Fruit fly (Drosophila melanogaster) whole organism, embryonic: ENCODE data around the gene CG14079.

ENCODE experiments used
- Atf3 ChIP-seq: fragments of 200-800 bp; sonication (Bioruptor generic); optimal IDR thresholded peaks from 3 replicates; lab custom pipeline; 2016; ENCODE audit warnings: missing biosample characterization, missing genetic modification characterization
- CG10267 ChIP-seq: fragments of 200-800 bp; sonication (Bioruptor generic); optimal IDR thresholded peaks from 2 replicates; lab custom pipeline; 2018; ENCODE audit warnings: missing biosample characterization, mild to moderate bottlenecking, missing genetic modification characterization, moderate library complexity
- CG12104 ChIP-seq: fragments of 200-800 bp; sonication (Bioruptor generic); optimal IDR thresholded peaks from 3 replicates; lab custom pipeline; 2016; ENCODE audit warnings: missing biosample characterization, missing genetic modification characterization
- CG12942 ChIP-seq: fragments of 200-800 bp; sonication (Bioruptor generic); optimal IDR thresholded peaks from 3 replicates; lab custom pipeline; 2016; ENCODE audit warnings: missing biosample characterization, missing genetic modification characterization
- CG14441 ChIP-seq: fragments of 200-800 bp; sonication (Bioruptor generic); IDR thresholded peaks from 2 replicates; pipeline ENCODE4 v1.3.6; 2022; ENCODE audit warnings: missing biosample characterization, missing genetic modification characterization
- CG1647 ChIP-seq: fragments of 200-800 bp; sonication (Bioruptor generic); optimal IDR thresholded peaks from 3 replicates; lab custom pipeline; 2016; ENCODE audit warnings: missing biosample characterization, missing genetic modification characterization
- CG17802 ChIP-seq: fragments of 200-800 bp; sonication (Bioruptor generic); optimal IDR thresholded peaks from 2 replicates; lab custom pipeline; 2018; ENCODE audit warnings: missing biosample characterization, mild to moderate bottlenecking, missing genetic modification characterization, moderate library complexity
- CG17829 ChIP-seq: fragments of 200-800 bp; optimal IDR thresholded peaks from 2 replicates; lab custom pipeline; 2019; ENCODE audit warnings: missing biosample characterization, mild to moderate bottlenecking, missing genetic modification characterization, moderate library complexity
- CG18764 ChIP-seq: fragments of 200-800 bp; sonication (Bioruptor generic); optimal IDR thresholded peaks from 3 replicates; lab custom pipeline; 2016; ENCODE audit warnings: missing biosample characterization, missing genetic modification characterization
- CG3407 ChIP-seq: fragments of 200-800 bp; sonication (Bioruptor generic); optimal IDR thresholded peaks from 2 replicates; lab custom pipeline; 2018; ENCODE audit warnings: missing biosample characterization, mild to moderate bottlenecking, missing genetic modification characterization
- CG34422 ChIP-seq: fragments of 200-800 bp; sonication (Bioruptor generic); IDR thresholded peaks from 3 replicates; pipeline ENCODE4 v1.3.6; 2022; ENCODE audit warnings: missing biosample characterization, missing genetic modification characterization
- CG42726 ChIP-seq: fragments of 200-800 bp; sonication (Bioruptor generic); IDR thresholded peaks from 2 replicates; pipeline ENCODE4 v1.3.6; 2022; ENCODE audit warnings: missing biosample characterization, missing genetic modification characterization; ENCODE audit not compliant: partially characterized antibody
- CG4424 ChIP-seq: fragments of 200-800 bp; sonication (Bioruptor generic); optimal IDR thresholded peaks from 3 replicates; lab custom pipeline; 2016; ENCODE audit warnings: missing biosample characterization, missing genetic modification characterization
- CG5245 ChIP-seq: fragments of 200-800 bp; sonication (Bioruptor generic); optimal IDR thresholded peaks from 3 replicates; lab custom pipeline; 2016; ENCODE audit warnings: missing biosample characterization, missing genetic modification characterization
- CG9727 ChIP-seq: fragments of 200-800 bp; sonication (Bioruptor generic); optimal IDR thresholded peaks from 3 replicates; lab custom pipeline; 2017; ENCODE audit warnings: missing biosample characterization, mild to moderate bottlenecking, missing genetic modification characterization
- CTCF ChIP-seq: fragments of 200-800 bp; sonication (Bioruptor generic); optimal IDR thresholded peaks from 2 replicates; lab custom pipeline; 2017; ENCODE audit warnings: missing biosample characterization, mild to moderate bottlenecking, missing genetic modification characterization, moderate library complexity
- CoRest ChIP-seq: fragments of 200-800 bp; sonication (Bioruptor generic); optimal IDR thresholded peaks from 3 replicates; lab custom pipeline; 2018; ENCODE audit warnings: missing biosample characterization, mild to moderate bottlenecking, missing genetic modification characterization, moderate library complexity
- Dfd ChIP-seq, 2 experiments: fragments of >200 bp; optimal IDR thresholded peaks; 2 replicates each; lab custom pipeline; 2017; ENCODE audit warnings: missing biosample characterization in 2 of 2, missing genetic modification characterization in 2 of 2
- Drgx ChIP-seq: fragments of 200-800 bp; sonication (Bioruptor generic); IDR thresholded peaks from 2 replicates; pipeline ENCODE4 v1.3.6; 2022; ENCODE audit warnings: missing biosample characterization, missing genetic modification characterization
- Fer2 ChIP-seq: fragments of 200-800 bp; sonication (Bioruptor generic); optimal IDR thresholded peaks from 2 replicates; lab custom pipeline; 2018; ENCODE audit warnings: missing biosample characterization, mild to moderate bottlenecking, missing genetic modification characterization, moderate library complexity
- H2.0 ChIP-seq: fragments of 200-800 bp; sonication (Bioruptor generic); IDR thresholded peaks from 2 replicates; pipeline ENCODE4 v1.3.6; 2022; ENCODE audit warnings: missing biosample characterization, missing genetic modification characterization
- Hand ChIP-seq: fragments of 200-800 bp; sonication (Bioruptor generic); optimal IDR thresholded peaks from 2 replicates; lab custom pipeline; 2017; ENCODE audit warnings: mild to moderate bottlenecking, missing biosample characterization, missing genetic modification reagents, missing genetic modification characterization
- Hr39 ChIP-seq: fragments of >200 bp; optimal IDR thresholded peaks from 2 replicates; lab custom pipeline; 2017
- Side ChIP-seq: fragments of 200-800 bp; sonication (Bioruptor generic); optimal IDR thresholded peaks from 2 replicates; lab custom pipeline; 2016; ENCODE audit warnings: missing biosample characterization, missing genetic modification characterization
- Six4 ChIP-seq: fragments of 200-800 bp; sonication (Bioruptor generic); optimal IDR thresholded peaks from 2 replicates; lab custom pipeline; 2016; ENCODE audit warnings: missing biosample characterization, missing genetic modification characterization
- Vsx1 ChIP-seq: fragments of 200-800 bp; sonication (Bioruptor generic); optimal IDR thresholded peaks from 2 replicates; lab custom pipeline; 2017; ENCODE audit warnings: missing biosample characterization, mild to moderate bottlenecking, missing genetic modification characterization, missing genetic modification reagents
- chm ChIP-seq: fragments of 200-800 bp; sonication (Bioruptor generic); IDR thresholded peaks from 2 replicates; pipeline ENCODE4 v1.3.6; 2022; ENCODE audit warnings: missing biosample characterization, missing genetic modification characterization
- dan ChIP-seq: fragments of 200-800 bp; sonication (Bioruptor generic); IDR thresholded peaks from 2 replicates; pipeline ENCODE4 v1.3.6; 2022; ENCODE audit warnings: missing biosample characterization, missing genetic modification characterization
- dimm ChIP-seq: fragments of 200-800 bp; sonication (Bioruptor generic); IDR thresholded peaks from 2 replicates; pipeline ENCODE4 v1.3.6; 2022; ENCODE audit warnings: missing biosample characterization, missing genetic modification characterization
- dmrt11E ChIP-seq: fragments of 200-800 bp; sonication (Bioruptor generic); optimal IDR thresholded peaks from 3 replicates; lab custom pipeline; 2018; ENCODE audit warnings: missing biosample characterization, mild to moderate bottlenecking, missing genetic modification characterization, moderate library complexity
- esg ChIP-seq: fragments of 200-800 bp; sonication (Bioruptor generic); conservative IDR thresholded peaks from 2 replicates; pipeline ENCODE4 v1.3.6; 2022; ENCODE audit warnings: missing biosample characterization, missing genetic modification characterization
- grau ChIP-seq: fragments of 200-800 bp; optimal IDR thresholded peaks from 3 replicates; lab custom pipeline; 2019; ENCODE audit warnings: missing biosample characterization, mild to moderate bottlenecking, missing genetic modification characterization, moderate library complexity
- hb ChIP-seq: fragments of 200-800 bp; sonication (Bioruptor generic); IDR thresholded peaks from 3 replicates; pipeline ENCODE4 v1.3.6; 2022; ENCODE audit warnings: missing biosample characterization, missing genetic modification characterization; ENCODE audit not compliant: partially characterized antibody
- jing ChIP-seq: fragments of 200-800 bp; sonication (Bioruptor generic); optimal IDR thresholded peaks from 2 replicates; lab custom pipeline; 2018; ENCODE audit warnings: missing biosample characterization, mild to moderate bottlenecking, missing genetic modification characterization
- knrl ChIP-seq: fragments of 200-800 bp; sonication (Bioruptor generic); IDR thresholded peaks from 3 replicates; pipeline ENCODE4 v1.3.6; 2022; ENCODE audit warnings: missing biosample characterization, missing genetic modification characterization; ENCODE audit not compliant: partially characterized antibody
- mam ChIP-seq: fragments of 200-800 bp; sonication (Bioruptor generic); optimal IDR thresholded peaks from 3 replicates; lab custom pipeline; 2016; ENCODE audit warnings: missing biosample characterization, missing genetic modification characterization
- mirr ChIP-seq: fragments of 200-800 bp; sonication (Bioruptor generic); optimal IDR thresholded peaks from 3 replicates; lab custom pipeline; 2018; ENCODE audit warnings: missing biosample characterization, mild to moderate bottlenecking, missing genetic modification characterization
- phol ChIP-seq: fragments of 200-800 bp; sonication (Bioruptor generic); optimal IDR thresholded peaks from 3 replicates; lab custom pipeline; 2018; ENCODE audit warnings: missing biosample characterization, mild to moderate bottlenecking, missing genetic modification characterization, moderate library complexity
- pita ChIP-seq: fragments of 200-800 bp; sonication (Bioruptor generic); optimal IDR thresholded peaks from 2 replicates; lab custom pipeline; 2017; ENCODE audit warnings: missing biosample characterization, mild to moderate bottlenecking, missing genetic modification characterization
- pnt ChIP-seq: fragments of 200-800 bp; sonication (Bioruptor generic); optimal IDR thresholded peaks from 3 replicates; lab custom pipeline; 2016; ENCODE audit warnings: missing biosample characterization, missing genetic modification characterization
- prd ChIP-seq, 3 experiments: fragments of >200 bp in 2 of 3; fragments of 200-800 bp in 1 of 3; sonication (Bioruptor generic) in 1 of 3; optimal IDR thresholded peaks in 2 of 3; IDR thresholded peaks in 1 of 3; 2 replicates in 2 of 3; 3 replicates in 1 of 3; pipeline versions ENCODE4 v1.3.6 to Lab custom; 2017 to 2022; ENCODE audit warnings: missing biosample characterization in 1 of 3, missing genetic modification characterization in 1 of 3
- row ChIP-seq: fragments of 200-800 bp; sonication (Bioruptor generic); IDR thresholded peaks from 3 replicates; pipeline ENCODE4 v1.3.6; 2022; ENCODE audit warnings: missing biosample characterization, missing genetic modification characterization
- sens ChIP-seq: fragments of 200-800 bp; sonication (Bioruptor generic); peaks from one replicate; lab custom pipeline; 2016; ENCODE audit warnings: missing biosample characterization, missing genetic modification characterization
- seq ChIP-seq: fragments of 200-800 bp; sonication (Bioruptor generic); IDR thresholded peaks from 2 replicates; pipeline ENCODE4 v1.3.6; 2022; ENCODE audit warnings: missing biosample characterization, missing genetic modification characterization
- shn ChIP-seq: fragments of 200-800 bp; sonication (Bioruptor generic); optimal IDR thresholded peaks from 3 replicates; lab custom pipeline; 2016; ENCODE audit warnings: missing biosample characterization, missing genetic modification characterization
- slp2 ChIP-seq: fragments of 200-800 bp; sonication (Bioruptor generic); optimal IDR thresholded peaks from 2 replicates; lab custom pipeline; 2016; ENCODE audit warnings: missing biosample characterization, missing genetic modification characterization
- sob ChIP-seq: fragments of 200-800 bp; sonication (Bioruptor generic); IDR thresholded peaks from 2 replicates; pipeline ENCODE4 v1.3.6; 2022; ENCODE audit warnings: missing biosample characterization, missing genetic modification characterization
- tna ChIP-seq: fragments of 200-800 bp; sonication (Bioruptor generic); IDR thresholded peaks from 2 replicates; pipeline ENCODE4 v1.3.6; 2022; ENCODE audit warnings: missing biosample characterization, missing genetic modification characterization; ENCODE audit not compliant: partially characterized antibody
- trem ChIP-seq: fragments of 200-800 bp; optimal IDR thresholded peaks from 3 replicates; lab custom pipeline; 2019; ENCODE audit warnings: missing biosample characterization, mild to moderate bottlenecking, missing genetic modification characterization, moderate library complexity
- vnd ChIP-seq: fragments of 200-800 bp; sonication (Bioruptor generic); IDR thresholded peaks from 3 replicates; pipeline ENCODE4 v1.3.6; 2022; ENCODE audit warnings: missing biosample characterization, missing genetic modification characterization; ENCODE audit not compliant: partially characterized antibody
- zfh2 ChIP-seq: fragments of 200-800 bp; sonication (Bioruptor generic); optimal IDR thresholded peaks from 2 replicates; lab custom pipeline; 2016; ENCODE audit warnings: missing biosample characterization, missing genetic modification characterization

Gene CG14079

DNA sequence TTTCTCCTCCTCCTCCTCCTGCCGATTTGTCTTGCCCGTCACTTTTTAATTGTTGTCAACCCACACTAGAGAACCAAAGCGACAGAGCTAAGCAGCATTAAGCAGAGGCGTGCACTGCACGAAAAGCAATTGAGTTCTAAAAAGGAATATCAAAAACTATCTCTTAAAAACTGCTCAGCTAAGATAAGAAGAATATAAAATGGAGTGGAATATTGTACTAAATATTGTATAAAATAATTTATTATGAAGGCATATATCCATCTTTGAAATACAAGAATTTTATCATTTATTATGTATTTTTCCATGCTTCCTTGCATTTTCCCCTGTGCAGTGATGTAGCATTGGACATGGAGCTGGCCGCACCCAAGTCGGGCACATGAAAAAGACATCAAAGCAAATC, 42.7 kb upstream of the CG14079 start (continued):
- no peak for TF ChIP-seq dimm
- TF ChIP-seq CG3407 (GFP tag; lab: Kevin White, UChicago), result no peak
- TF ChIP-seq CG5245 (GFP tag; lab: Kevin White, UChicago), result no peak
- peak; percentile 7 for TF ChIP-seq grau (tag; lab: Kevin White, UChicago)
- TF ChIP-seq phol (tag; lab: Kevin White, UChicago), result peak; percentile 3
- TF ChIP-seq CG10267 (tag; lab: Kevin White, UChicago), result peak; percentile 17
- TF ChIP-seq dmrt11E (tag; lab: Kevin White, UChicago), result no peak
- no peak for TF ChIP-seq Hr39 (lab: Kevin White, UChicago)
- TF ChIP-seq Fer2 (tag; lab: Kevin White, UChicago), result no peak
- TF ChIP-seq vnd, result no peak
- TF ChIP-seq mam (GFP tag; lab: Kevin White, UChicago), result no peak
- no peak for TF ChIP-seq CG42726 (GFP tag; lab: Robert Waterston, UW)
- TF ChIP-seq CG17829 (tag; lab: Kevin White, UChicago), result no peak
- TF ChIP-seq slp2 (GFP tag; lab: Kevin White, UChicago), result no peak
- no peak for TF ChIP-seq chm (GFP tag; lab: Robert Waterston, UW)
- peak; percentile 31; the same call in 1 of the 3 replicates for TF ChIP-seq row (GFP tag; lab: Robert Waterston, UW)
- TF ChIP-seq knrl (GFP tag; lab: Robert Waterston, UW), result no peak
- no peak for TF ChIP-seq jing (GFP tag; lab: Kevin White, UChicago)
- TF ChIP-seq Atf3 (GFP tag; lab: Kevin White, UChicago), result no peak
- TF ChIP-seq sens (GFP tag; lab: Kevin White, UChicago), result peak; percentile 45
- peak; percentile 27 for TF ChIP-seq CG4424
- no peak for TF ChIP-seq hb (GFP tag; lab: Robert Waterston, UW)
- TF ChIP-seq H2.0 (GFP tag; lab: Robert Waterston, UW), result no peak
- TF ChIP-seq, all 482 proteins: peak for 17

DNA sequence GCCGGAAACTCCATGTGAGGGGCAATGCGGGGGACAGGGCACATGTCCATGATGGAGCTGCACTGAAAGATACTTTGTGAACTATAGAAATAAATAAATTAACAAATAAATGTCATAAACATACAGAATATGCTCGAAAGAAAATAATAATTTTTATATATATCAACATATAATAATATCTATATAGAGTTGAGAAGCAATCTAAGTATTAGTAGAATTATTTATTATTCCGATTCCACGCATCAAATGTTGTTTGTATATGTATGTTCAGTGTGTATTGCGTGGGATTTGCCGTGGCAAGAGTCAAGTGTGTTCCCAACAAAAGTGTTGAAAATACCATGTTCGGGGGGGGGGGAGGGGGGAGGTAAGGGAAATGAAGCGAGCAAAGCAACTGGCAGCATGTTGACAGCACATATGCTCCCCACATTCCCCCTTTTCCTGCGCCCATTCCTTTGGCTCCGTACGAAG, 40.9 kb upstream of the CG14079 start:
- peak; percentile 24 for TF ChIP-seq CoRest (tag; lab: Kevin White, UChicago)
- TF ChIP-seq Six4 (GFP tag; lab: Kevin White, UChicago), result no peak
- no peak for TF ChIP-seq Hand (GFP tag; lab: Kevin White, UChicago)
- no peak for TF ChIP-seq Side
- no peak for TF ChIP-seq tna (GFP tag; lab: Robert Waterston, UW)
- TF ChIP-seq CG14441 (GFP tag; lab: Robert Waterston, UW), result no peak
- TF ChIP-seq zfh2 (GFP tag; lab: Kevin White, UChicago), result no peak
- no peak for TF ChIP-seq Drgx (GFP tag; lab: Robert Waterston, UW)
- TF ChIP-seq pnt (GFP tag; lab: Kevin White, UChicago), result no peak
- TF ChIP-seq pita, result no peak
- no peak for TF ChIP-seq Dfd (GFP tag; optimal IDR thresholded peaks at IDR 0.05; lab: Kevin White, UChicago)
- no peak for TF ChIP-seq mirr (GFP tag; lab: Kevin White, UChicago)
- TF ChIP-seq CTCF (GFP tag; lab: Kevin White, UChicago), result no peak
- TF ChIP-seq esg (GFP tag; lab: Robert Waterston, UW), result no peak
- TF ChIP-seq hb (GFP tag; lab: Robert Waterston, UW), result no peak
- no peak for TF ChIP-seq CG34422 (GFP tag; lab: Robert Waterston, UW)
- TF ChIP-seq seq, result no peak
- TF ChIP-seq CG9727 (GFP tag; lab: Kevin White, UChicago), result peak; percentile 30
- TF ChIP-seq trem, result no peak
- no peak for TF ChIP-seq Vsx1 (GFP tag; lab: Kevin White, UChicago)
- TF ChIP-seq CG18764, result no peak
- no peak for TF ChIP-seq CG12104 (GFP tag; lab: Kevin White, UChicago)
- no peak for TF ChIP-seq dan (GFP tag; lab: Robert Waterston, UW)
- no peak for TF ChIP-seq shn (GFP tag; lab: Kevin White, UChicago)
- TF ChIP-seq sob (GFP tag; lab: Robert Waterston, UW), result no peak
- no peak for TF ChIP-seq prd (optimal IDR thresholded peaks at IDR 0.05; lab: Kevin White, UChicago)
- TF ChIP-seq prd (GFP tag; IDR thresholded peaks at IDR 0.05; lab: Robert Waterston, UW), result no peak; the same call in 2 of the 3 replicates
- no peak for TF ChIP-seq CG1647
- TF ChIP-seq CG12942 (GFP tag; lab: Kevin White, UChicago), result no peak
- TF ChIP-seq phol (tag; lab: Kevin White, UChicago), result peak; percentile 21
- no peak for TF ChIP-seq CG17802 (tag; lab: Kevin White, UChicago)
